Fruit fly (Drosophila melanogaster) whole organism: ENCODE measurements around the gene tara.

Experiments
- CG8478 ChIP-seq: fragments of >200 bp; optimal IDR thresholded peaks from 2 replicates; lab custom pipeline; 2018; ENCODE audit warnings: inconsistent platforms
- Dll ChIP-seq: fragments of >200 bp; optimal IDR thresholded peaks from 2 replicates; lab custom pipeline; 2017
- EcR ChIP-seq, 2 experiments: fragments of >200 bp; optimal IDR thresholded peaks; 2 replicates each; lab custom pipeline; 2017; ENCODE audit warnings: missing biosample characterization in 2 of 2, missing genetic modification characterization in 2 of 2, missing genetic modification reagents in 2 of 2
- psq ChIP-seq: fragments of >200 bp; optimal IDR thresholded peaks from 2 replicates; lab custom pipeline; 2017
- usp ChIP-seq: fragments of >200 bp; optimal IDR thresholded peaks from 2 replicates; lab custom pipeline; 2017; ENCODE audit warnings: missing biosample characterization, missing genetic modification characterization, mixed read lengths

dm6 chr3R:16251270-16251925 is 25.9 kb downstream of the tara start:
- TF ChIP-seq EcR (GFP tag; optimal IDR thresholded peaks at IDR 0.05; lab: Kevin White, UChicago): no peak
- TF ChIP-seq psq: no peak
- no peak for TF ChIP-seq usp
- TF ChIP-seq CG8478 (lab: Kevin White, UChicago): no peak
- TF ChIP-seq Dll (lab: Kevin White, UChicago): no peak
